Worm (Caenorhabditis elegans) whole organism, mixed stage, embryonic: ENCODE data around the gene dap-3.
A peak's percentile ranks its signal among the peaks of the same experiment; 100 is the strongest.

Experiments used
- blmp-1 ChIP-seq: fragments of 150-350 bp; optimal IDR thresholded peaks from 2 replicates; lab custom pipeline; 2014; ENCODE audit warnings: missing biosample characterization, missing genetic modification characterization
- ceh-39 ChIP-seq: fragments of 150-350 bp; optimal IDR thresholded peaks from 2 replicates; lab custom pipeline; 2014; ENCODE audit warnings: missing biosample characterization, missing genetic modification characterization
- ceh-43 ChIP-seq: fragments of 200-800 bp; sonication (Bioruptor generic); optimal IDR thresholded peaks from 2 replicates; lab custom pipeline; 2018; ENCODE audit warnings: mild to moderate bottlenecking, missing genetic modification characterization, moderate library complexity, missing compliant biosample characterization
- ceh-83 ChIP-seq: fragments of 200-800 bp; sonication (Bioruptor generic); optimal IDR thresholded peaks from 2 replicates; lab custom pipeline; 2018; ENCODE audit warnings: mild to moderate bottlenecking, missing genetic modification characterization, missing compliant biosample characterization
- ces-1 ChIP-seq: fragments of 150-350 bp; optimal IDR thresholded peaks from 2 replicates; lab custom pipeline; 2014; ENCODE audit warnings: missing biosample characterization, missing genetic modification reagents, missing genetic modification characterization
- cnd-1 ChIP-seq: fragments of 200-800 bp; sonication (Bioruptor generic); optimal IDR thresholded peaks from 2 replicates; lab custom pipeline; 2018; ENCODE audit warnings: mild to moderate bottlenecking, missing genetic modification characterization, missing compliant biosample characterization
- elt-1 ChIP-seq: sonication (generic microtip); optimal IDR thresholded peaks from 2 replicates; lab custom pipeline; 2017; ENCODE audit warnings: missing genetic modification characterization, mild to moderate bottlenecking, missing compliant biosample characterization, antibody characterized with exemption, moderate library complexity, borderline replicate concordance; ENCODE audit not compliant: insufficient read depth
- elt-3 ChIP-seq: fragments of 150-350 bp; optimal IDR thresholded peaks from 2 replicates; lab custom pipeline; 2014; ENCODE audit warnings: missing biosample characterization, missing genetic modification characterization
- flh-1 ChIP-seq: fragments of 200-800 bp; sonication (Bioruptor generic); optimal IDR thresholded peaks from 2 replicates; lab custom pipeline; 2018; ENCODE audit warnings: mild to moderate bottlenecking, missing genetic modification characterization, moderate library complexity, missing compliant biosample characterization
- hlh-1 ChIP-seq: fragments of 150-350 bp; optimal IDR thresholded peaks from 2 replicates; lab custom pipeline; 2014; ENCODE audit warnings: missing biosample characterization, missing genetic modification reagents, missing genetic modification characterization
- lin-13 ChIP-seq: fragments of 150-350 bp; optimal IDR thresholded peaks from 2 replicates; lab custom pipeline; 2014; ENCODE audit warnings: missing biosample characterization, missing genetic modification characterization
- lin-32 ChIP-seq: fragments of 200-800 bp; sonication (Bioruptor generic); optimal IDR thresholded peaks from 2 replicates; lab custom pipeline; 2018; ENCODE audit warnings: mild to moderate bottlenecking, missing genetic modification characterization, missing compliant biosample characterization
- lsy-2 ChIP-seq: fragments of 150-350 bp; optimal IDR thresholded peaks from 2 replicates; lab custom pipeline; 2014; ENCODE audit warnings: missing biosample characterization, missing genetic modification characterization
- mab-5 ChIP-seq: fragments of 150-350 bp; optimal IDR thresholded peaks from 2 replicates; lab custom pipeline; 2014; ENCODE audit warnings: missing biosample characterization, missing genetic modification characterization
- mep-1 ChIP-seq: fragments of 150-350 bp; optimal IDR thresholded peaks from 2 replicates; lab custom pipeline; 2017; ENCODE audit warnings: missing biosample characterization, missing genetic modification reagents, missing genetic modification characterization, inconsistent platforms
- mls-2 ChIP-seq: sonication (generic microtip); optimal IDR thresholded peaks from 2 replicates; lab custom pipeline; 2016; ENCODE audit warnings: mild to moderate bottlenecking, missing genetic modification characterization, moderate library complexity, missing compliant biosample characterization
- nhr-12 ChIP-seq: fragments of 150-350 bp; optimal IDR thresholded peaks from 2 replicates; lab custom pipeline; 2014; ENCODE audit warnings: missing biosample characterization, missing genetic modification characterization
- nhr-2 ChIP-seq: fragments of 150-350 bp; optimal IDR thresholded peaks from 2 replicates; lab custom pipeline; 2014; ENCODE audit warnings: missing biosample characterization, missing genetic modification characterization
- nhr-237 ChIP-seq: fragments of 150-350 bp; optimal IDR thresholded peaks from 2 replicates; lab custom pipeline; 2014; ENCODE audit warnings: missing biosample characterization, missing genetic modification characterization
- nhr-28 ChIP-seq: fragments of 150-350 bp; optimal IDR thresholded peaks from 2 replicates; lab custom pipeline; 2014; ENCODE audit warnings: missing biosample characterization, missing genetic modification characterization
- nhr-76 ChIP-seq: sonication (generic microtip); optimal IDR thresholded peaks from 2 replicates; lab custom pipeline; 2017; ENCODE audit warnings: missing biosample characterization, missing genetic modification characterization
- pha-4 ChIP-seq: fragments of 150-350 bp; optimal IDR thresholded peaks from 2 replicates; lab custom pipeline; 2018; ENCODE audit warnings: missing biosample characterization, missing genetic modification reagents, missing genetic modification characterization
- sem-2 ChIP-seq: fragments of 200-800 bp; sonication (Bioruptor generic); optimal IDR thresholded peaks from 2 replicates; lab custom pipeline; 2018; ENCODE audit warnings: mild to moderate bottlenecking, missing genetic modification characterization, missing compliant biosample characterization
- snpc-4 ChIP-seq: fragments of 150-350 bp; optimal IDR thresholded peaks from 2 replicates; lab custom pipeline; 2014; ENCODE audit warnings: missing biosample characterization, missing genetic modification characterization
- sptf-1 ChIP-seq: sonication (generic microtip); optimal IDR thresholded peaks from 2 replicates; lab custom pipeline; 2017; ENCODE audit warnings: mild to moderate bottlenecking, missing genetic modification characterization, moderate library complexity, missing compliant biosample characterization
- tbx-8 ChIP-seq: fragments of 200-800 bp; sonication (Bioruptor generic); optimal IDR thresholded peaks from 2 replicates; lab custom pipeline; 2018; ENCODE audit warnings: mild to moderate bottlenecking, missing genetic modification characterization, moderate library complexity, missing compliant biosample characterization
- unc-39 ChIP-seq: fragments of 150-350 bp; optimal IDR thresholded peaks from 2 replicates; lab custom pipeline; 2014; ENCODE audit warnings: missing biosample characterization, missing genetic modification characterization
- unc-62 ChIP-seq: fragments of 150-350 bp; optimal IDR thresholded peaks from 2 replicates; lab custom pipeline; 2014; ENCODE audit warnings: missing biosample characterization, missing genetic modification reagents, missing genetic modification characterization
- ztf-11 ChIP-seq: fragments of 150-350 bp; optimal IDR thresholded peaks from 2 replicates; lab custom pipeline; 2014; ENCODE audit warnings: missing biosample characterization, missing genetic modification characterization

dap-3 gene

ce11 chrII:10605512-10605911, 24.6 kb downstream of the dap-3 start, which contains the start of gene taf-13:
Gene taf-13, minus strand, starts transcription at chrII:10605612.
- TF ChIP-seq snpc-4 (tag; lab: Kevin White, UChicago), result no peak
- TF ChIP-seq nhr-76, result no peak
- TF ChIP-seq nhr-237 (tag; lab: Kevin White, UChicago), result no peak
- TF ChIP-seq nhr-12 (tag; lab: Kevin White, UChicago), result no peak
- no peak for TF ChIP-seq mab-5 (tag; lab: Kevin White, UChicago)
- TF ChIP-seq elt-1, result no peak
- TF ChIP-seq blmp-1 (tag; lab: Kevin White, UChicago), result no peak
- TF ChIP-seq pha-4 (tag; lab: Kevin White, UChicago), result no peak
- no peak for TF ChIP-seq nhr-2
- no peak for TF ChIP-seq mep-1 (tag; lab: Kevin White, UChicago)
- TF ChIP-seq lin-32 (GFP tag; lab: Kevin White, UChicago), result no peak
- TF ChIP-seq nhr-28, result no peak
- no peak for TF ChIP-seq ztf-11
- no peak for TF ChIP-seq lin-13 (tag; lab: Kevin White, UChicago)
- no peak for TF ChIP-seq ces-1 (GFP tag; lab: Kevin White, UChicago)
- TF ChIP-seq tbx-8 (GFP tag; lab: Kevin White, UChicago), result no peak
- TF ChIP-seq, all 35 proteins: peak for 0

ce11 chrII:10607238-10607961, 26.5 kb downstream of the dap-3 start, which contains the start of gene ccm-3:
Gene ccm-3, minus strand, starts transcription at chrII:10607275.
- TF ChIP-seq ces-1 (GFP tag; lab: Kevin White, UChicago) (peak; percentile 56), blmp-1 (tag; lab: Kevin White, UChicago) (peak; percentile 81), pha-4 (tag; lab: Kevin White, UChicago) (peak; percentile 25), sem-2 (GFP tag; lab: Kevin White, UChicago) (no peak), elt-1 (no peak), nhr-12 (tag; lab: Kevin White, UChicago) (no peak), nhr-28 (no peak), mep-1 (tag; lab: Kevin White, UChicago) (no peak), lin-32 (GFP tag; lab: Kevin White, UChicago) (no peak)

- TF ChIP-seq unc-39 (no peak), mab-5 (tag; lab: Kevin White, UChicago) (no peak), ceh-39 (tag; lab: Kevin White, UChicago) (no peak), nhr-2 (no peak), pha-4 (tag; lab: Kevin White, UChicago) (no peak), ceh-83 (GFP tag; lab: Kevin White, UChicago) (no peak), ceh-43 (GFP tag; lab: Kevin White, UChicago) (no peak), lin-13 (tag; lab: Kevin White, UChicago) (no peak), lin-32 (GFP tag; lab: Kevin White, UChicago) (no peak), flh-1 (GFP tag; lab: Kevin White, UChicago) (no peak)
Measured at ce11 chrII:10608821-10609220, 27.9 kb downstream of the dap-3 start.

- TF ChIP-seq pha-4 (tag; lab: Kevin White, UChicago), result peak; percentile 14
- TF ChIP-seq snpc-4 (tag; lab: Kevin White, UChicago), result no peak
Measured at ce11 chrII:10612743-10613142, 31.8 kb downstream of the dap-3 start, which contains the start of gene C14A4.12. Gene C14A4.12, plus strand, starts transcription at chrII:10613043.

ce11 chrII:10618157-10618556, 37.2 kb downstream of the dap-3 start, which contains the start of gene C14A4.13:
Gene C14A4.13, plus strand, starts transcription at chrII:10618457.
- TF ChIP-seq nhr-2, result no peak
- TF ChIP-seq nhr-12 (tag; lab: Kevin White, UChicago), result no peak
- TF ChIP-seq tbx-8 (GFP tag; lab: Kevin White, UChicago), result no peak
- no peak for TF ChIP-seq ceh-39 (tag; lab: Kevin White, UChicago)
- no peak for TF ChIP-seq flh-1 (GFP tag; lab: Kevin White, UChicago)
- no peak for TF ChIP-seq lsy-2 (tag; lab: Kevin White, UChicago)
- TF ChIP-seq ces-1 (GFP tag; lab: Kevin White, UChicago), result no peak
- TF ChIP-seq nhr-237 (tag; lab: Kevin White, UChicago), result no peak
- no peak for TF ChIP-seq mab-5 (tag; lab: Kevin White, UChicago)
- TF ChIP-seq cnd-1 (tag; lab: Kevin White, UChicago), result no peak
- TF ChIP-seq unc-62 (GFP tag; lab: Kevin White, UChicago), result no peak
- no peak for TF ChIP-seq ceh-83 (GFP tag; lab: Kevin White, UChicago)
- TF ChIP-seq ceh-43 (GFP tag; lab: Kevin White, UChicago), result no peak
- no peak for TF ChIP-seq nhr-76
- no peak for TF ChIP-seq lin-13 (tag; lab: Kevin White, UChicago)
- no peak for TF ChIP-seq mls-2

- no peak for TF ChIP-seq flh-1 (GFP tag; lab: Kevin White, UChicago)
- no peak for TF ChIP-seq ceh-83 (GFP tag; lab: Kevin White, UChicago)
- no peak for TF ChIP-seq blmp-1 (tag; lab: Kevin White, UChicago)
- no peak for TF ChIP-seq mls-2
- TF ChIP-seq elt-1, result no peak
- TF ChIP-seq cnd-1 (tag; lab: Kevin White, UChicago), result no peak
- no peak for TF ChIP-seq elt-3
- TF ChIP-seq ceh-39 (tag; lab: Kevin White, UChicago), result no peak
- TF ChIP-seq mep-1 (tag; lab: Kevin White, UChicago), result no peak
- TF ChIP-seq nhr-2, result no peak
- TF ChIP-seq ceh-43 (GFP tag; lab: Kevin White, UChicago), result no peak
- TF ChIP-seq sem-2 (GFP tag; lab: Kevin White, UChicago), result no peak
- no peak for TF ChIP-seq unc-62 (GFP tag; lab: Kevin White, UChicago)
- no peak for TF ChIP-seq snpc-4 (tag; lab: Kevin White, UChicago)
- no peak for TF ChIP-seq lsy-2 (tag; lab: Kevin White, UChicago)
- TF ChIP-seq sptf-1, result no peak
- no peak for TF ChIP-seq mab-5 (tag; lab: Kevin White, UChicago)
- no peak for TF ChIP-seq nhr-237 (tag; lab: Kevin White, UChicago)
- TF ChIP-seq hlh-1, result no peak
Measured at ce11 chrII:10621965-10622364, 41.0 kb downstream of the dap-3 start, which contains the start of gene cutl-9. Gene cutl-9, plus strand, starts transcription at chrII:10622265.
